Fruit fly (Drosophila melanogaster) whole organism, embryonic: ENCODE measurements around the gene CG5937.

Source experiments
- Ada2b ChIP-seq: fragments of 200-800 bp; sonication (Bioruptor generic); IDR thresholded peaks from 2 replicates; pipeline ENCODE4 v1.3.6; 2022; ENCODE audit warnings: missing biosample characterization, missing genetic modification characterization
- Aef1 ChIP-seq: fragments of 200-800 bp; sonication (Bioruptor generic); IDR thresholded peaks from 3 replicates; pipeline ENCODE4 v1.3.6; 2022; ENCODE audit warnings: missing biosample characterization, missing genetic modification characterization
- Bteb2 ChIP-seq: fragments of 200-800 bp; sonication (Bioruptor generic); optimal IDR thresholded peaks from 2 replicates; lab custom pipeline; 2016; ENCODE audit warnings: missing biosample characterization, missing genetic modification characterization
- CG11560 ChIP-seq: fragments of 200-800 bp; sonication (Bioruptor generic); IDR thresholded peaks from 3 replicates; pipeline ENCODE4 v1.3.6; 2022; ENCODE audit warnings: missing biosample characterization, missing genetic modification characterization
- CG12236 ChIP-seq: fragments of 200-800 bp; sonication (Bioruptor generic); optimal IDR thresholded peaks from 2 replicates; lab custom pipeline; 2016; ENCODE audit warnings: missing biosample characterization, missing genetic modification characterization
- CG13287 ChIP-seq: fragments of 200-800 bp; sonication (Bioruptor generic); IDR thresholded peaks from 2 replicates; pipeline ENCODE4 v1.3.6; 2022; ENCODE audit warnings: missing biosample characterization, missing genetic modification characterization; ENCODE audit not compliant: partially characterized antibody
- CG15073 ChIP-seq: fragments of 200-800 bp; sonication (Bioruptor generic); optimal IDR thresholded peaks from 2 replicates; lab custom pipeline; 2016; ENCODE audit warnings: missing biosample characterization, missing genetic modification characterization
- CG1647 ChIP-seq: fragments of 200-800 bp; sonication (Bioruptor generic); optimal IDR thresholded peaks from 3 replicates; lab custom pipeline; 2016; ENCODE audit warnings: missing biosample characterization, missing genetic modification characterization
- CG16815 ChIP-seq: fragments of 200-800 bp; sonication (Bioruptor generic); optimal IDR thresholded peaks from 3 replicates; lab custom pipeline; 2017; ENCODE audit warnings: missing biosample characterization, mild to moderate bottlenecking, missing genetic modification characterization
- CG2202 ChIP-seq: fragments of 200-800 bp; sonication (Bioruptor generic); optimal IDR thresholded peaks from 2 replicates; lab custom pipeline; 2018; ENCODE audit warnings: missing biosample characterization, mild to moderate bottlenecking, missing genetic modification characterization
- CG32772 ChIP-seq: fragments of 200-800 bp; sonication (Bioruptor generic); IDR thresholded peaks from 2 replicates; pipeline ENCODE4 v1.3.6; 2022; ENCODE audit warnings: missing biosample characterization, missing genetic modification characterization
- CG4617 ChIP-seq: fragments of 200-800 bp; sonication (Bioruptor generic); optimal IDR thresholded peaks from 3 replicates; lab custom pipeline; 2016; ENCODE audit warnings: missing biosample characterization, missing genetic modification characterization, borderline replicate concordance
- CG8765 ChIP-seq: fragments of 200-800 bp; sonication (Bioruptor generic); IDR thresholded peaks from 2 replicates; pipeline ENCODE4 v1.3.6; 2022; ENCODE audit warnings: missing biosample characterization, missing genetic modification characterization
- CG8924 ChIP-seq: fragments of 200-800 bp; optimal IDR thresholded peaks from 3 replicates; lab custom pipeline; 2019; ENCODE audit warnings: missing biosample characterization, mild to moderate bottlenecking, missing genetic modification characterization, moderate library complexity
- CG8944 ChIP-seq: fragments of 200-800 bp; sonication (Bioruptor generic); optimal IDR thresholded peaks from 3 replicates; lab custom pipeline; 2016; ENCODE audit warnings: missing biosample characterization, missing genetic modification characterization
- CG9727 ChIP-seq: fragments of 200-800 bp; sonication (Bioruptor generic); optimal IDR thresholded peaks from 3 replicates; lab custom pipeline; 2017; ENCODE audit warnings: missing biosample characterization, mild to moderate bottlenecking, missing genetic modification characterization
- CrebB ChIP-seq: fragments of 200-800 bp; sonication (Bioruptor generic); optimal IDR thresholded peaks from 3 replicates; lab custom pipeline; 2018; ENCODE audit warnings: missing biosample characterization, mild to moderate bottlenecking, missing genetic modification characterization
- D19A ChIP-seq: fragments of 200-800 bp; optimal IDR thresholded peaks from 3 replicates; lab custom pipeline; 2019; ENCODE audit warnings: missing biosample characterization, mild to moderate bottlenecking, missing genetic modification characterization, moderate library complexity
- Dll ChIP-seq: fragments of 200-800 bp; sonication (Bioruptor generic); IDR thresholded peaks from 4 replicates; pipeline ENCODE4 v1.3.6; 2022; ENCODE audit warnings: missing biosample characterization, missing genetic modification characterization; ENCODE audit not compliant: partially characterized antibody
- Fer2 ChIP-seq: fragments of 200-800 bp; sonication (Bioruptor generic); optimal IDR thresholded peaks from 2 replicates; lab custom pipeline; 2018; ENCODE audit warnings: missing biosample characterization, mild to moderate bottlenecking, missing genetic modification characterization, moderate library complexity
- Lpt ChIP-seq: fragments of >200 bp; optimal IDR thresholded peaks from 2 replicates; lab custom pipeline; 2018; ENCODE audit warnings: missing biosample characterization, missing genetic modification characterization
- Meics ChIP-seq: fragments of 200-800 bp; sonication (Bioruptor generic); optimal IDR thresholded peaks from 2 replicates; lab custom pipeline; 2017; ENCODE audit warnings: missing biosample characterization, mild to moderate bottlenecking, missing genetic modification characterization
- NFAT ChIP-seq: fragments of 200-800 bp; sonication (Bioruptor generic); IDR thresholded peaks from 2 replicates; pipeline ENCODE4 v1.3.6; 2022; ENCODE audit warnings: missing biosample characterization, missing genetic modification characterization
- NK7.1 ChIP-seq: fragments of 200-800 bp; sonication (Bioruptor generic); optimal IDR thresholded peaks from 3 replicates; lab custom pipeline; 2016; ENCODE audit warnings: missing biosample characterization, missing genetic modification characterization
- Side ChIP-seq: fragments of 200-800 bp; sonication (Bioruptor generic); optimal IDR thresholded peaks from 2 replicates; lab custom pipeline; 2016; ENCODE audit warnings: missing biosample characterization, missing genetic modification characterization
- Six4 ChIP-seq: fragments of 200-800 bp; sonication (Bioruptor generic); optimal IDR thresholded peaks from 2 replicates; lab custom pipeline; 2016; ENCODE audit warnings: missing biosample characterization, missing genetic modification characterization
- Taf1 ChIP-seq: fragments of 200-800 bp; sonication (Bioruptor generic); IDR thresholded peaks from 2 replicates; pipeline ENCODE4 v1.3.6; 2022; ENCODE audit warnings: missing biosample characterization, missing genetic modification characterization
- Xrp1 ChIP-seq: fragments of 200-800 bp; sonication (Bioruptor generic); IDR thresholded peaks from 2 replicates; pipeline ENCODE4 v1.3.6; 2022; ENCODE audit warnings: missing biosample characterization, missing genetic modification characterization
- bowl ChIP-seq: fragments of 200-800 bp; sonication (Bioruptor generic); IDR thresholded peaks from 2 replicates; pipeline ENCODE4 v1.3.6; 2022; ENCODE audit warnings: missing biosample characterization, missing genetic modification characterization
- cas ChIP-seq: fragments of 200-800 bp; sonication (Bioruptor generic); IDR thresholded peaks from 2 replicates; pipeline ENCODE4 v1.3.6; 2022; ENCODE audit warnings: missing biosample characterization, missing genetic modification characterization
- cato ChIP-seq: fragments of 200-800 bp; sonication (Bioruptor generic); optimal IDR thresholded peaks from 2 replicates; lab custom pipeline; 2016; ENCODE audit warnings: missing biosample characterization, missing genetic modification characterization, borderline replicate concordance
- chif ChIP-seq, 2 experiments: fragments of 200-800 bp; sonication (Bioruptor generic); optimal IDR thresholded peaks; 3 replicates each; lab custom pipeline; 2016; ENCODE audit warnings: missing biosample characterization in 2 of 2, missing genetic modification characterization in 2 of 2
- crp ChIP-seq, 2 experiments: fragments of 200-800 bp; sonication (Bioruptor generic); optimal IDR thresholded peaks; 2 replicates in 1 of 2; 3 replicates in 1 of 2; lab custom pipeline; 2017; ENCODE audit warnings: missing biosample characterization in 2 of 2, missing genetic modification characterization in 2 of 2, mild to moderate bottlenecking in 1 of 2, moderate library complexity in 1 of 2
- dpn ChIP-seq, 2 experiments: fragments of 200-800 bp; sonication (Bioruptor generic); optimal IDR thresholded peaks; 3 replicates each; lab custom pipeline; 2016; ENCODE audit warnings: missing biosample characterization in 2 of 2, missing genetic modification characterization in 2 of 2
- emc ChIP-seq: fragments of 200-800 bp; sonication (Bioruptor generic); optimal IDR thresholded peaks from 2 replicates; lab custom pipeline; 2016; ENCODE audit warnings: missing biosample characterization, missing genetic modification characterization
- esg ChIP-seq: fragments of 200-800 bp; sonication (Bioruptor generic); conservative IDR thresholded peaks from 2 replicates; pipeline ENCODE4 v1.3.6; 2022; ENCODE audit warnings: missing biosample characterization, missing genetic modification characterization
- fd3F ChIP-seq: fragments of 200-800 bp; sonication (Bioruptor generic); optimal IDR thresholded peaks from 2 replicates; lab custom pipeline; 2018; ENCODE audit warnings: missing biosample characterization, mild to moderate bottlenecking, missing genetic modification characterization, moderate library complexity
- gce ChIP-seq: fragments of 200-800 bp; sonication (Bioruptor generic); IDR thresholded peaks from 3 replicates; pipeline ENCODE4 v1.3.6; 2022; ENCODE audit warnings: missing biosample characterization, missing genetic modification characterization
- gem ChIP-seq: fragments of 200-800 bp; sonication (Bioruptor generic); optimal IDR thresholded peaks from 2 replicates; lab custom pipeline; 2019; ENCODE audit warnings: missing biosample characterization, mild to moderate bottlenecking, missing genetic modification characterization, moderate library complexity
- grn ChIP-seq: fragments of 200-800 bp; sonication (Bioruptor generic); optimal IDR thresholded peaks from 3 replicates; lab custom pipeline; 2017; ENCODE audit warnings: missing biosample characterization, missing genetic modification characterization
- gsb ChIP-seq: fragments of 200-800 bp; sonication (Bioruptor generic); IDR thresholded peaks from 2 replicates; pipeline ENCODE4 v1.3.6; 2022; ENCODE audit warnings: missing biosample characterization, missing genetic modification characterization
- kay ChIP-seq: fragments of 200-800 bp; sonication (Bioruptor generic); optimal IDR thresholded peaks from 2 replicates; lab custom pipeline; 2016; ENCODE audit warnings: missing biosample characterization, missing genetic modification characterization
- klu ChIP-seq: fragments of 200-800 bp; sonication (Bioruptor generic); IDR thresholded peaks from 2 replicates; pipeline ENCODE4 v1.3.6; 2022; ENCODE audit warnings: missing biosample characterization, missing genetic modification characterization
- knrl ChIP-seq: fragments of 200-800 bp; sonication (Bioruptor generic); IDR thresholded peaks from 3 replicates; pipeline ENCODE4 v1.3.6; 2022; ENCODE audit warnings: missing biosample characterization, missing genetic modification characterization; ENCODE audit not compliant: partially characterized antibody
- lmd ChIP-seq: fragments of 200-800 bp; sonication (Bioruptor generic); IDR thresholded peaks from 2 replicates; pipeline ENCODE4 v1.3.6; 2022; ENCODE audit warnings: missing biosample characterization, missing genetic modification characterization
- psq ChIP-seq: fragments of 200-800 bp; sonication (Bioruptor generic); optimal IDR thresholded peaks from 2 replicates; lab custom pipeline; 2017; ENCODE audit warnings: missing biosample characterization, missing genetic modification characterization
- slp2 ChIP-seq: fragments of 200-800 bp; sonication (Bioruptor generic); optimal IDR thresholded peaks from 2 replicates; lab custom pipeline; 2016; ENCODE audit warnings: missing biosample characterization, missing genetic modification characterization
- tll ChIP-seq, 2 experiments: fragments of 200-800 bp in 1 of 2; fragments of >200 bp in 1 of 2; sonication (Bioruptor generic) in 1 of 2; optimal IDR thresholded peaks; 2 replicates each; lab custom pipeline; 2017 to 2019; ENCODE audit warnings: missing biosample characterization in 2 of 2, missing genetic modification characterization in 2 of 2, mild to moderate bottlenecking in 1 of 2, moderate library complexity in 1 of 2
- trem ChIP-seq: fragments of 200-800 bp; optimal IDR thresholded peaks from 3 replicates; lab custom pipeline; 2019; ENCODE audit warnings: missing biosample characterization, mild to moderate bottlenecking, missing genetic modification characterization, moderate library complexity

Gene CG5937

dm6 chrX:6000747-6001426 is 38.9 kb upstream of the CG5937 start, which contains the start of gene CG4766 (continued):
- peak; percentile 69 for TF ChIP-seq cato (GFP tag; lab: Kevin White, UChicago)
- peak; percentile 93 for TF ChIP-seq gem (tag; lab: Kevin White, UChicago)
- TF ChIP-seq Xrp1 (GFP tag; lab: Robert Waterston, UW): peak; percentile 92
- TF ChIP-seq CG2202 (tag; lab: Kevin White, UChicago): peak; percentile 84
- TF ChIP-seq crp (GFP tag; optimal IDR thresholded peaks at IDR 0.05; lab: Kevin White, UChicago): peak in 1 of 2 experiments; percentile 40
- TF ChIP-seq lmd (GFP tag; lab: Robert Waterston, UW): peak; percentile 81
- peak; percentile 54; the same call in 2 of the 3 replicates for TF ChIP-seq Aef1 (GFP tag; lab: Robert Waterston, UW)
- TF ChIP-seq Side (GFP tag; lab: Kevin White, UChicago): peak; percentile 84
- TF ChIP-seq CG1647 (GFP tag; lab: Kevin White, UChicago): peak; percentile 33
- peak; percentile 85 for TF ChIP-seq CG16815 (GFP tag; lab: Kevin White, UChicago)
- peak; percentile 83 to 87 for TF ChIP-seq dpn (GFP tag; optimal IDR thresholded peaks at IDR 0.05; lab: Kevin White, UChicago)
- peak; percentile 66 for TF ChIP-seq CrebB
- no peak for TF ChIP-seq emc
- TF ChIP-seq CG12236: peak; percentile 76
- peak; percentile 79 for TF ChIP-seq Six4 (GFP tag; lab: Kevin White, UChicago)
- TF ChIP-seq cas: no peak
- TF ChIP-seq CG8765: 0 out of 2 replicates have a peak, but pooled peaks have one; percentile 54
- peak; percentile 23 for TF ChIP-seq Fer2 (tag; lab: Kevin White, UChicago)
- TF ChIP-seq CG4617 (GFP tag; lab: Kevin White, UChicago): peak; percentile 23
- peak; percentile 65 for TF ChIP-seq NK7.1
- TF ChIP-seq CG15073 (GFP tag; lab: Kevin White, UChicago): peak; percentile 51
- TF ChIP-seq CG9727 (GFP tag; lab: Kevin White, UChicago): peak; percentile 92
- 0 out of 3 replicates have a peak, but pooled peaks have one; percentile 47 for TF ChIP-seq gce
- peak; percentile 37; the same call in 1 of the 2 replicates for TF ChIP-seq Taf1 (GFP tag; lab: Robert Waterston, UW)
- TF ChIP-seq CG8924 (tag; lab: Kevin White, UChicago): peak; percentile 90
- TF ChIP-seq trem (tag; lab: Kevin White, UChicago): peak; percentile 84
- TF ChIP-seq chif (GFP tag; optimal IDR thresholded peaks at IDR 0.05; lab: Kevin White, UChicago): peak; percentile 70 to 93
- no peak for TF ChIP-seq knrl (GFP tag; lab: Robert Waterston, UW)
- peak; percentile 66 for TF ChIP-seq Bteb2 (GFP tag; lab: Kevin White, UChicago)
- no peak for TF ChIP-seq Dll (GFP tag; lab: Robert Waterston, UW)
- peak; percentile 58; the same call in 1 of the 2 replicates for TF ChIP-seq klu
- TF ChIP-seq esg (GFP tag; lab: Robert Waterston, UW): peak; percentile 62; the same call in 1 of the 2 replicates
- TF ChIP-seq psq: peak; percentile 44
- 0 out of 2 replicates have a peak, but pooled peaks have one; percentile 42 for TF ChIP-seq gsb (GFP tag; lab: Robert Waterston, UW)
- peak; percentile 81 for TF ChIP-seq kay
- no peak for TF ChIP-seq Lpt (GFP tag; lab: Kevin White, UChicago)
- TF ChIP-seq D19A (tag; lab: Kevin White, UChicago): peak; percentile 85
- no peak for TF ChIP-seq CG13287
- TF ChIP-seq grn (GFP tag; lab: Kevin White, UChicago): peak; percentile 73
- no peak for TF ChIP-seq CG11560
- peak; percentile 76 for TF ChIP-seq CG8944 (GFP tag; lab: Kevin White, UChicago)
- TF ChIP-seq fd3F (GFP tag; lab: Kevin White, UChicago): peak; percentile 52
- TF ChIP-seq CG32772: peak; percentile 62
- peak; percentile 77 for TF ChIP-seq Ada2b (GFP tag; lab: Robert Waterston, UW)
- no peak for TF ChIP-seq NFAT (GFP tag; lab: Robert Waterston, UW)
- TF ChIP-seq tll (GFP tag; optimal IDR thresholded peaks at IDR 0.05; lab: Kevin White, UChicago): peak in 1 of 2 experiments; percentile 47
- peak; percentile 78 for TF ChIP-seq Meics (GFP tag; lab: Kevin White, UChicago)
- peak; percentile 44; the same call in 1 of the 2 replicates for TF ChIP-seq bowl (GFP tag; lab: Robert Waterston, UW)
- peak; percentile 55 for TF ChIP-seq slp2 (GFP tag; lab: Kevin White, UChicago)
